Fruit fly (Drosophila melanogaster): ENCODE data around the gene Sol1.

DNA sequence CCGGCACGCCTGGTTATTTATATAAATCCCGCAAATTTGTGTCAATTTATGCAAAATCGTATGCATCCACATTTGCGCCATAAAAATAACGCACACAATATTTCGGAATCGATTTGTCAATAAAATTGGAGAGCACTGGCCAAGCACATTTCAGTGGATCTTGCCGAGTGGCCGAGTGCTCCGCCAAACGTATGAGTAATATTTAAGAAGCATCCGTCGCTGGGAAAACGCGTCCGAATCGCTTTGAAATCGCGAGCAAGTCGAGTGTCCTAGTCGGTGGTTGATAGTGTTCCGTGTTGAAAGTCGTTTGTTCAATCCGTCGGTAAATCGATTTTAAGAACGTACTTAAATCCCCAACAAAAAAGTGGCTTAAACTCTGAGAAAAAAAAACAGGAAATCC, 916 bp downstream of the Sol1 start, which contains the start of gene CG33098:
- TF ChIP-seq h (optimal IDR thresholded peaks at IDR 0.05): no peak
- TF ChIP-seq psq (optimal IDR thresholded peaks at IDR 0.05): no peak
- no peak for TF ChIP-seq Myc (optimal IDR thresholded peaks at IDR 0.05)
- TF ChIP-seq insv (optimal IDR thresholded peaks at IDR 0.05): no peak
- no peak for TF ChIP-seq Sin3A (optimal IDR thresholded peaks at IDR 0.05)

Data from Kc167 (cell line).